Worm (Caenorhabditis elegans) whole organism, mixed stage, embryonic: ENCODE data around the gene C26B9.7.

Experiments used
- bed-3 ChIP-seq: fragments of 200-800 bp; sonication (Bioruptor generic); optimal IDR thresholded peaks from 3 replicates; lab custom pipeline; 2018; ENCODE audit warnings: mild to moderate bottlenecking, missing genetic modification characterization, moderate library complexity, missing compliant biosample characterization
- blmp-1 ChIP-seq: fragments of 150-350 bp; optimal IDR thresholded peaks from 2 replicates; lab custom pipeline; 2014; ENCODE audit warnings: missing biosample characterization, missing genetic modification characterization
- ceh-43 ChIP-seq: fragments of 200-800 bp; sonication (Bioruptor generic); optimal IDR thresholded peaks from 2 replicates; lab custom pipeline; 2018; ENCODE audit warnings: mild to moderate bottlenecking, missing genetic modification characterization, moderate library complexity, missing compliant biosample characterization
- cnd-1 ChIP-seq: fragments of 200-800 bp; sonication (Bioruptor generic); optimal IDR thresholded peaks from 2 replicates; lab custom pipeline; 2018; ENCODE audit warnings: mild to moderate bottlenecking, missing genetic modification characterization, missing compliant biosample characterization
- drap-1 ChIP-seq: fragments of 200-800 bp; sonication (Bioruptor generic); optimal IDR thresholded peaks from 3 replicates; lab custom pipeline; 2018; ENCODE audit warnings: mild to moderate bottlenecking, missing genetic modification characterization, missing compliant biosample characterization
- elt-1 ChIP-seq: sonication (generic microtip); optimal IDR thresholded peaks from 2 replicates; lab custom pipeline; 2017; ENCODE audit warnings: missing genetic modification characterization, mild to moderate bottlenecking, missing compliant biosample characterization, antibody characterized with exemption, moderate library complexity, borderline replicate concordance; ENCODE audit not compliant: insufficient read depth
- elt-3 ChIP-seq: fragments of 150-350 bp; optimal IDR thresholded peaks from 2 replicates; lab custom pipeline; 2014; ENCODE audit warnings: missing biosample characterization, missing genetic modification characterization
- flh-1 ChIP-seq: fragments of 200-800 bp; sonication (Bioruptor generic); optimal IDR thresholded peaks from 2 replicates; lab custom pipeline; 2018; ENCODE audit warnings: mild to moderate bottlenecking, missing genetic modification characterization, moderate library complexity, missing compliant biosample characterization
- ham-2 ChIP-seq: fragments of 200-800 bp; sonication (Bioruptor generic); optimal IDR thresholded peaks from 2 replicates; lab custom pipeline; 2018; ENCODE audit warnings: mild to moderate bottlenecking, missing genetic modification characterization, missing compliant biosample characterization
- hlh-1 ChIP-seq: fragments of 150-350 bp; optimal IDR thresholded peaks from 2 replicates; lab custom pipeline; 2014; ENCODE audit warnings: missing biosample characterization, missing genetic modification reagents, missing genetic modification characterization
- lin-32 ChIP-seq: fragments of 200-800 bp; sonication (Bioruptor generic); optimal IDR thresholded peaks from 2 replicates; lab custom pipeline; 2018; ENCODE audit warnings: mild to moderate bottlenecking, missing genetic modification characterization, missing compliant biosample characterization
- mls-2 ChIP-seq: sonication (generic microtip); optimal IDR thresholded peaks from 2 replicates; lab custom pipeline; 2016; ENCODE audit warnings: mild to moderate bottlenecking, missing genetic modification characterization, moderate library complexity, missing compliant biosample characterization
- nhr-2 ChIP-seq: fragments of 150-350 bp; optimal IDR thresholded peaks from 2 replicates; lab custom pipeline; 2014; ENCODE audit warnings: missing biosample characterization, missing genetic modification characterization
- nhr-28 ChIP-seq: fragments of 150-350 bp; optimal IDR thresholded peaks from 2 replicates; lab custom pipeline; 2014; ENCODE audit warnings: missing biosample characterization, missing genetic modification characterization
- nhr-76 ChIP-seq: sonication (generic microtip); optimal IDR thresholded peaks from 2 replicates; lab custom pipeline; 2017; ENCODE audit warnings: missing biosample characterization, missing genetic modification characterization
- pha-4 ChIP-seq: fragments of 150-350 bp; optimal IDR thresholded peaks from 2 replicates; lab custom pipeline; 2018; ENCODE audit warnings: missing biosample characterization, missing genetic modification reagents, missing genetic modification characterization
- sem-2 ChIP-seq: fragments of 200-800 bp; sonication (Bioruptor generic); optimal IDR thresholded peaks from 2 replicates; lab custom pipeline; 2018; ENCODE audit warnings: mild to moderate bottlenecking, missing genetic modification characterization, missing compliant biosample characterization
- sptf-1 ChIP-seq: sonication (generic microtip); optimal IDR thresholded peaks from 2 replicates; lab custom pipeline; 2017; ENCODE audit warnings: mild to moderate bottlenecking, missing genetic modification characterization, moderate library complexity, missing compliant biosample characterization
- unc-120 ChIP-seq: sonication (generic microtip); optimal IDR thresholded peaks from 2 replicates; lab custom pipeline; 2017; ENCODE audit warnings: missing genetic modification characterization, missing compliant biosample characterization; ENCODE audit not compliant: poor library complexity, severe bottlenecking
- unc-39 ChIP-seq: fragments of 150-350 bp; optimal IDR thresholded peaks from 2 replicates; lab custom pipeline; 2014; ENCODE audit warnings: missing biosample characterization, missing genetic modification characterization
- unc-62 ChIP-seq: fragments of 150-350 bp; optimal IDR thresholded peaks from 2 replicates; lab custom pipeline; 2014; ENCODE audit warnings: missing biosample characterization, missing genetic modification reagents, missing genetic modification characterization
- ztf-11 ChIP-seq: fragments of 150-350 bp; optimal IDR thresholded peaks from 2 replicates; lab custom pipeline; 2014; ENCODE audit warnings: missing biosample characterization, missing genetic modification characterization

The C26B9.7 gene

DNA sequence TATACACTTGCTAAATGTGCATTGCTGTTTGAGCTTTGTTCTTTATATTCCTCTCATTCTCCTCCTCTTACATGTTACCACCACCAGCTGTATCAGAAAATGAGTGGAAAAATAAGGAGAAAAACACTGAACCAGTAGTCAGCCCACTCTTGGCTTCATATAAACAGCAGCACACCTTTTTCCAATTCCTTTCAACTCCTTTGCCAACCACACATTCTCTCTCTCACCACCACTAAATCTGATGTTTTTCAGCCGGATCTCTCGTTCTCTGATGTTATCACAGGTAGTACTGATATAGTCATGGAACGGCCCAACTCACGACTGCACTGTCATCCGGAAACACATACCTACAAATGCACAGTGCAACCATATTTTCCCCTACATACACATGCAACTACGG, 44.5 kb downstream of the C26B9.7 start, which contains the start of gene kcnl-3:
TSS of gene kcnl-3 (plus strand) at position 301 of the 400 bp plus-strand sequence.
- no peak for TF ChIP-seq nhr-28
- TF ChIP-seq unc-62 (GFP tag; lab: Kevin White, UChicago), result no peak
- no peak for TF ChIP-seq elt-3 (tag; lab: Kevin White, UChicago)
- no peak for TF ChIP-seq nhr-2 (tag; lab: Kevin White, UChicago)
- TF ChIP-seq elt-1, result no peak
- no peak for TF ChIP-seq mls-2 (tag; lab: Kevin White, UChicago)
- TF ChIP-seq drap-1, result no peak
- TF ChIP-seq bed-3 (GFP tag; lab: Kevin White, UChicago), result no peak
- TF ChIP-seq pha-4 (tag; lab: Kevin White, UChicago), result no peak
- TF ChIP-seq hlh-1, result no peak
- no peak for TF ChIP-seq blmp-1 (tag; lab: Kevin White, UChicago)
- TF ChIP-seq unc-120, result no peak
- no peak for TF ChIP-seq cnd-1 (tag; lab: Kevin White, UChicago)
- TF ChIP-seq sem-2, result no peak
- TF ChIP-seq, all 35 proteins: peak for 0

DNA sequence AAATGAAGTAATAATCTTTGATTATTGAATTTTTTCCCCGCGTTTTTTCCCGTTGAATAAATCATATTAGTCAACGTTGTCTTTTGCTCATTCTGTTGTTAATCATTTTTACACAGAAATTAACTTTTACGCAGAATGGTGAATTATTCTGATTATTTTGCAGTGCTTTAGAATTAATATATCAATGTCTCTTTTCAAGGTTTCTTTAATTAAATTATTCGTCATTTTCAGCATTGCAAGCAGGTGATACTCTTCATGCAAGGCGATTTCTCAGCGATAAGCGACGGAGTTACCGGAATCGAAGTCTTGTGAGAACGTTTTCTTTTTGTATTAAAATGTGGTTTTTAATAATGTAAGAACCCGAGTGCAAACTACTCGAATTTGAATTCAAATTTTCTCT, 45.5 kb downstream of the C26B9.7 start:
- TF ChIP-seq nhr-76 (tag; lab: Kevin White, UChicago) (no peak), flh-1 (GFP tag; lab: Kevin White, UChicago) (no peak), unc-39 (tag; lab: Kevin White, UChicago) (no peak), mls-2 (tag; lab: Kevin White, UChicago) (no peak), blmp-1 (tag; lab: Kevin White, UChicago) (no peak), pha-4 (tag; lab: Kevin White, UChicago) (no peak), ceh-43 (GFP tag; lab: Kevin White, UChicago) (no peak), lin-32 (no peak), ham-2 (GFP tag; lab: Kevin White, UChicago) (no peak), ztf-11 (tag; lab: Kevin White, UChicago) (no peak), cnd-1 (tag; lab: Kevin White, UChicago) (no peak), sptf-1 (tag; lab: Kevin White, UChicago) (no peak)
